Worm (Caenorhabditis elegans) whole organism, young adult: ENCODE data around the gene srlf-15.

Source experiments
- B0019.2 ChIP-seq: fragments of 200-800 bp; sonication (Bioruptor generic); conservative IDR thresholded peaks from 2 replicates; pipeline ENCODE4 v1.3.6; 2022; ENCODE audit warnings: missing genetic modification reagents, missing genetic modification characterization, missing compliant biosample characterization
- F23B12.7 ChIP-seq: sonication (generic microtip); optimal IDR thresholded peaks from 2 replicates; lab custom pipeline; 2017; ENCODE audit warnings: missing genetic modification characterization, mild to moderate bottlenecking, missing compliant biosample characterization, antibody characterized with exemption, moderate library complexity; ENCODE audit not compliant: insufficient read depth
- K12H6.12 ChIP-seq: fragments of 200-800 bp; sonication (Bioruptor generic); optimal IDR thresholded peaks from 2 replicates; lab custom pipeline; 2018; ENCODE audit warnings: mild to moderate bottlenecking, missing genetic modification characterization, missing compliant biosample characterization
- Y53F4B.3 ChIP-seq: fragments of 200-800 bp; sonication (Bioruptor generic); IDR thresholded peaks from 2 replicates; pipeline ENCODE4 v1.3.6; 2022; ENCODE audit warnings: missing genetic modification reagents, missing genetic modification characterization, missing compliant biosample characterization
- Y56A3A.18 ChIP-seq: fragments of 200-800 bp; sonication (Bioruptor generic); IDR thresholded peaks from 2 replicates; pipeline ENCODE4 v1.3.6; 2022; ENCODE audit warnings: missing genetic modification reagents, missing genetic modification characterization, missing compliant biosample characterization
- Y67H2A.10 ChIP-seq: fragments of 200-800 bp; sonication (Bioruptor generic); conservative IDR thresholded peaks from 2 replicates; pipeline ENCODE4 v1.3.6; 2022; ENCODE audit warnings: missing genetic modification reagents, missing genetic modification characterization, missing compliant biosample characterization
- Y95B8A.8 ChIP-seq: fragments of 200-800 bp; sonication (Bioruptor generic); IDR thresholded peaks from 2 replicates; pipeline ENCODE4 v1.3.6; 2022; ENCODE audit warnings: missing genetic modification reagents, missing genetic modification characterization, missing compliant biosample characterization
- ZK185.1 ChIP-seq: sonication (generic microtip); optimal IDR thresholded peaks from 2 replicates; lab custom pipeline; 2016; ENCODE audit warnings: mild to moderate bottlenecking, missing genetic modification characterization, missing compliant biosample characterization; ENCODE audit not compliant: poor library complexity, severe bottlenecking
- akir-1 ChIP-seq: fragments of 200-800 bp; sonication (Bioruptor generic); optimal IDR thresholded peaks from 2 replicates; lab custom pipeline; 2018; ENCODE audit warnings: mild to moderate bottlenecking, missing genetic modification characterization, moderate library complexity, missing compliant biosample characterization
- aptf-3 ChIP-seq: fragments of 200-800 bp; sonication (Bioruptor generic); IDR thresholded peaks from 2 replicates; pipeline ENCODE4 v1.3.6; 2022; ENCODE audit warnings: missing genetic modification characterization, missing compliant biosample characterization
- atf-7 ChIP-seq: sonication (generic microtip); optimal IDR thresholded peaks from 2 replicates; lab custom pipeline; 2017; ENCODE audit warnings: mild to moderate bottlenecking, missing genetic modification characterization, missing compliant biosample characterization
- attf-5 ChIP-seq: fragments of 200-800 bp; sonication (Bioruptor generic); optimal IDR thresholded peaks from 2 replicates; lab custom pipeline; 2018; ENCODE audit warnings: mild to moderate bottlenecking, missing genetic modification characterization, missing compliant biosample characterization
- attf-6 ChIP-seq: fragments of 200-800 bp; sonication (Bioruptor generic); IDR thresholded peaks from 2 replicates; pipeline ENCODE4 v1.3.6; 2022; ENCODE audit warnings: missing genetic modification reagents, missing genetic modification characterization, missing compliant biosample characterization
- ceh-27 ChIP-seq: fragments of 200-800 bp; sonication (Bioruptor generic); optimal IDR thresholded peaks from 2 replicates; lab custom pipeline; 2018; ENCODE audit warnings: mild to moderate bottlenecking, missing genetic modification characterization, moderate library complexity, missing compliant biosample characterization
- chd-7 ChIP-seq: sonication (generic microtip); optimal IDR thresholded peaks from 2 replicates; lab custom pipeline; 2016; ENCODE audit warnings: mild to moderate bottlenecking, missing genetic modification characterization, moderate library complexity, missing compliant biosample characterization
- die-1 ChIP-seq: sonication (generic microtip); optimal IDR thresholded peaks from 2 replicates; lab custom pipeline; 2016; ENCODE audit warnings: missing genotype, mild to moderate bottlenecking, missing genetic modification characterization, missing compliant biosample characterization
- dox-1 ChIP-seq: fragments of 200-800 bp; sonication (Bioruptor generic); IDR thresholded peaks from 2 replicates; pipeline ENCODE4 v1.3.6; 2022; ENCODE audit warnings: missing genetic modification reagents, missing genetic modification characterization, missing compliant biosample characterization
- dpff-1 ChIP-seq: sonication (generic microtip); optimal IDR thresholded peaks from 2 replicates; lab custom pipeline; 2017; ENCODE audit warnings: mild to moderate bottlenecking, missing genetic modification characterization, missing compliant biosample characterization
- efl-1 ChIP-seq: fragments of 150-350 bp; optimal IDR thresholded peaks from 2 replicates; lab custom pipeline; 2014; ENCODE audit warnings: missing biosample characterization, missing genetic modification reagents, missing genetic modification characterization
- egl-44 ChIP-seq: fragments of 200-800 bp; sonication (Bioruptor generic); IDR thresholded peaks from 2 replicates; pipeline ENCODE4 v1.3.6; 2022; ENCODE audit warnings: missing genetic modification reagents, missing genetic modification characterization, missing compliant biosample characterization
- ets-4 ChIP-seq: fragments of 200-800 bp; sonication (Bioruptor generic); optimal IDR thresholded peaks from 2 replicates; lab custom pipeline; 2018; ENCODE audit warnings: mild to moderate bottlenecking, missing genetic modification characterization, missing compliant biosample characterization
- fkh-3 ChIP-seq: sonication (generic microtip); optimal IDR thresholded peaks from 2 replicates; lab custom pipeline; 2016; ENCODE audit warnings: mild to moderate bottlenecking, missing genetic modification characterization, missing compliant biosample characterization
- gei-17 ChIP-seq: fragments of 200-800 bp; sonication (Bioruptor generic); optimal IDR thresholded peaks from 2 replicates; lab custom pipeline; 2018; ENCODE audit warnings: mild to moderate bottlenecking, missing genetic modification characterization, missing compliant biosample characterization
- hmg-1.2 ChIP-seq: fragments of 200-800 bp; sonication (Bioruptor generic); IDR thresholded peaks from 2 replicates; pipeline ENCODE4 v1.3.6; 2022; ENCODE audit warnings: missing genetic modification reagents, missing genetic modification characterization, missing compliant biosample characterization
- lin-26 ChIP-seq: fragments of 200-800 bp; sonication (Bioruptor generic); IDR thresholded peaks from 2 replicates; pipeline ENCODE4 v1.3.6; 2022; ENCODE audit warnings: missing genetic modification reagents, missing genetic modification characterization, missing compliant biosample characterization
- lin-40 ChIP-seq: sonication (generic microtip); optimal IDR thresholded peaks from 2 replicates; lab custom pipeline; 2016; ENCODE audit warnings: missing genetic modification characterization, mild to moderate bottlenecking, missing compliant biosample characterization, missing genotype, missing genetic modification reagents
- lsl-1 ChIP-seq: fragments of 200-800 bp; sonication (Bioruptor generic); optimal IDR thresholded peaks from 2 replicates; lab custom pipeline; 2018; ENCODE audit warnings: mild to moderate bottlenecking, missing genetic modification characterization, moderate library complexity, missing compliant biosample characterization
- madf-3 ChIP-seq: fragments of 200-800 bp; sonication (Bioruptor generic); IDR thresholded peaks from 2 replicates; pipeline ENCODE4 v1.3.6; 2022; ENCODE audit warnings: missing genetic modification reagents, missing genetic modification characterization, missing compliant biosample characterization
- madf-6 ChIP-seq: fragments of 200-800 bp; sonication (Bioruptor generic); IDR thresholded peaks from 2 replicates; pipeline ENCODE4 v1.3.6; 2022; ENCODE audit warnings: missing genetic modification reagents, missing genetic modification characterization, missing compliant biosample characterization
- mcd-1 ChIP-seq: fragments of 200-800 bp; sonication (Bioruptor generic); IDR thresholded peaks from 2 replicates; pipeline ENCODE4 v1.3.6; 2022; ENCODE audit warnings: missing genetic modification reagents, missing genetic modification characterization, missing compliant biosample characterization
- mel-28 ChIP-seq: sonication (generic microtip); optimal IDR thresholded peaks from 2 replicates; lab custom pipeline; 2016; ENCODE audit warnings: borderline replicate concordance, mild to moderate bottlenecking, missing genetic modification characterization, missing compliant biosample characterization
- nfya-1 ChIP-seq: sonication (generic microtip); optimal IDR thresholded peaks from 2 replicates; lab custom pipeline; 2017; ENCODE audit warnings: antibody characterized with exemption, missing compliant biosample characterization, missing genetic modification characterization, borderline replicate concordance; ENCODE audit not compliant: insufficient read depth
- nfya-2 ChIP-seq: fragments of 200-800 bp; sonication (Bioruptor generic); IDR thresholded peaks from 2 replicates; pipeline ENCODE4 v1.3.6; 2022; ENCODE audit warnings: missing genetic modification reagents, missing genetic modification characterization, missing compliant biosample characterization
- nfyb-1 ChIP-seq: fragments of 200-800 bp; sonication (Bioruptor generic); IDR thresholded peaks from 2 replicates; pipeline ENCODE4 v1.3.6; 2022; ENCODE audit warnings: missing genetic modification reagents, missing genetic modification characterization, missing compliant biosample characterization
- nhr-179 ChIP-seq: sonication (generic microtip); optimal IDR thresholded peaks from 2 replicates; lab custom pipeline; 2016; ENCODE audit warnings: mild to moderate bottlenecking, missing genetic modification characterization, missing compliant biosample characterization
- nhr-27 ChIP-seq: fragments of 200-800 bp; sonication (Bioruptor generic); optimal IDR thresholded peaks from 2 replicates; lab custom pipeline; 2018; ENCODE audit warnings: mild to moderate bottlenecking, missing genetic modification characterization, moderate library complexity, missing compliant biosample characterization
- pbrm-1 ChIP-seq: fragments of 200-800 bp; sonication (Bioruptor generic); IDR thresholded peaks from 2 replicates; pipeline ENCODE4 v1.3.6; 2022; ENCODE audit warnings: missing genetic modification reagents, missing genetic modification characterization, missing compliant biosample characterization
- pha-4 ChIP-seq: fragments of 150-350 bp; sonication (generic microtip); optimal IDR thresholded peaks from 2 replicates; lab custom pipeline; 2014; ENCODE audit warnings: missing biosample characterization, missing genetic modification reagents, missing genetic modification characterization
- rcor-1 ChIP-seq: fragments of 200-800 bp; sonication (Bioruptor generic); IDR thresholded peaks from 2 replicates; pipeline ENCODE4 v1.3.6; 2022; ENCODE audit warnings: missing genetic modification reagents, missing genetic modification characterization, missing compliant biosample characterization
- rec-8 ChIP-seq, 2 experiments: sonication (generic microtip); optimal IDR thresholded peaks; 2 replicates each; lab custom pipeline; 2016; ENCODE audit warnings: mild to moderate bottlenecking in 2 of 2, missing genetic modification characterization in 2 of 2, missing genetic modification reagents in 2 of 2, missing genotype in 2 of 2, missing biosample characterization in 1 of 2, missing compliant biosample characterization in 1 of 2, moderate library complexity in 1 of 2
- snpc-3.4 ChIP-seq: sonication (generic microtip); optimal IDR thresholded peaks from 2 replicates; lab custom pipeline; 2017; ENCODE audit warnings: missing genetic modification characterization, mild to moderate bottlenecking, missing compliant biosample characterization, antibody characterized with exemption, moderate library complexity, missing genotype, missing genetic modification reagents
- sptf-2 ChIP-seq: fragments of 200-800 bp; sonication (Bioruptor generic); optimal IDR thresholded peaks from 2 replicates; lab custom pipeline; 2018; ENCODE audit warnings: mild to moderate bottlenecking, missing genetic modification characterization, missing compliant biosample characterization
- tbp1 ChIP-seq: fragments of 200-800 bp; sonication (Bioruptor generic); optimal IDR thresholded peaks from 2 replicates; lab custom pipeline; 2018; ENCODE audit warnings: mild to moderate bottlenecking, missing genetic modification characterization, missing compliant biosample characterization
- tbx-9 ChIP-seq: sonication (generic microtip); optimal IDR thresholded peaks from 2 replicates; lab custom pipeline; 2016; ENCODE audit warnings: borderline replicate concordance, missing genetic modification characterization, inconsistent platforms, missing compliant biosample characterization
- unc-62 ChIP-seq: fragments of 150-350 bp; optimal IDR thresholded peaks from 2 replicates; lab custom pipeline; 2014; ENCODE audit warnings: missing biosample characterization, missing genetic modification reagents, missing genetic modification characterization
- ztf-18 ChIP-seq: sonication (generic microtip); optimal IDR thresholded peaks from 2 replicates; lab custom pipeline; 2016; ENCODE audit warnings: missing genotype, mild to moderate bottlenecking, missing genetic modification characterization, missing compliant biosample characterization
- ztf-26 ChIP-seq: sonication (generic microtip); optimal IDR thresholded peaks from 2 replicates; lab custom pipeline; 2017; ENCODE audit warnings: missing genetic modification characterization, missing compliant biosample characterization
- ztf-28 ChIP-seq: fragments of 200-800 bp; sonication (Bioruptor generic); IDR thresholded peaks from 2 replicates; pipeline ENCODE4 v1.3.6; 2022; ENCODE audit warnings: missing genetic modification reagents, missing genetic modification characterization, missing compliant biosample characterization
- ztf-3 ChIP-seq: fragments of 200-800 bp; sonication (Bioruptor generic); optimal IDR thresholded peaks from 2 replicates; lab custom pipeline; 2018; ENCODE audit warnings: mild to moderate bottlenecking, missing genetic modification characterization, missing compliant biosample characterization

Gene srlf-15

DNA sequence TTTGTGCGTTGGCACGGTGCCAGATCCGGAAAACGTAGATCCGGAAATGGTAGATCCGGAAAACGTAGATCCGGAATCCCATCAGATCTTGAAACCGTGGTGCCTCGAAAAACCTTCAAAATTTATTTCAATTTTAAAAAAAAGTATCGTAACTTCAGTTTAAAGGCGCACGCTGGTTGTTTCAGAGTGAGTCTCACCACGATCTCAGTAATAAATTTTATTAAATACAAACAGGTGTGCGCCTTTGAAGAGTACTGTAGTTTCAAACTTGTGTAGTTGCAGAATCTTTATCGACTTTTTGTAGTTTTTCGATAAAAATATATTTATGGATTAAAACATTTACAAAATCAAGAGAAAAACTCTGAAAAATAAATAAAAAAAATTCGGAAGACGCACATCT is 14.8 kb downstream of the srlf-15 start (continued):
- TF ChIP-seq ztf-28 (GFP tag; lab: Robert Waterston, UW) (no peak), nfyb-1 (GFP tag; lab: Robert Waterston, UW) (no peak), madf-6 (GFP tag; lab: Robert Waterston, UW) (peak; percentile 98), ztf-3 (no peak), mel-28 (no peak), unc-62 (GFP tag; lab: Kevin White, UChicago) (no peak), mcd-1 (GFP tag; lab: Robert Waterston, UW) (peak; percentile 61; the same call in 1 of the 2 replicates), rcor-1 (GFP tag; lab: Robert Waterston, UW) (no peak; the same call in 1 of the 2 replicates), efl-1 (GFP tag; lab: Kevin White, UChicago) (peak; percentile 71), pbrm-1 (GFP tag; lab: Robert Waterston, UW) (0 out of 2 replicates have a peak, but pooled peaks have one; percentile 9), egl-44 (GFP tag; lab: Robert Waterston, UW) (no peak), die-1 (no peak), chd-7 (tag; lab: Kevin White, UChicago) (no peak), dpff-1 (tag; lab: Kevin White, UChicago) (no peak), rec-8 (tag; optimal IDR thresholded peaks at IDR 0.05; lab: Kevin White, UChicago) (no peak), snpc-3.4 (peak; percentile 63), K12H6.12 (no peak), dox-1 (GFP tag; lab: Robert Waterston, UW) (peak; percentile 53; the same call in 1 of the 2 replicates), madf-3 (peak; percentile 58; the same call in 1 of the 2 replicates), ZK185.1 (tag; lab: Kevin White, UChicago) (no peak), ceh-27 (GFP tag; lab: Kevin White, UChicago) (no peak), pha-4 (tag; lab: Kevin White, UChicago) (no peak), sptf-2 (GFP tag; lab: Kevin White, UChicago) (no peak), gei-17 (GFP tag; lab: Kevin White, UChicago) (no peak), B0019.2 (GFP tag; lab: Robert Waterston, UW) (peak; percentile 82), fkh-3 (tag; lab: Kevin White, UChicago) (no peak), tbp1 (GFP tag; lab: Kevin White, UChicago) (peak; percentile 27), nfya-1 (tag; lab: Kevin White, UChicago) (no peak), tbx-9 (tag; lab: Kevin White, UChicago) (no peak), Y56A3A.18 (GFP tag; lab: Robert Waterston, UW) (no peak), lin-40 (tag; lab: Kevin White, UChicago) (no peak), hmg-1.2 (no peak; the same call in 1 of the 2 replicates), F23B12.7 (tag; lab: Kevin White, UChicago) (no peak), ets-4 (GFP tag; lab: Kevin White, UChicago) (no peak), Y53F4B.3 (GFP tag; lab: Robert Waterston, UW) (no peak), ztf-26 (tag; lab: Kevin White, UChicago) (no peak), nfya-2 (GFP tag; lab: Robert Waterston, UW) (no peak), lsl-1 (GFP tag; lab: Kevin White, UChicago) (peak; percentile 99), attf-5 (GFP tag; lab: Kevin White, UChicago) (no peak), lin-26 (GFP tag; lab: Robert Waterston, UW) (no peak), ztf-18 (no peak), Y95B8A.8 (no peak), aptf-3 (no peak), atf-7 (tag; lab: Kevin White, UChicago) (no peak), akir-1 (GFP tag; lab: Kevin White, UChicago) (no peak), nhr-179 (tag; lab: Kevin White, UChicago) (no peak), Y67H2A.10 (GFP tag; lab: Robert Waterston, UW) (no peak), nhr-27 (no peak), attf-6 (GFP tag; lab: Robert Waterston, UW) (no peak)
